Worm (Caenorhabditis elegans) whole organism, L4 larva: ENCODE measurements around the gene hil-7.

Experiments
- hlh-30 ChIP-seq: sonication (generic microtip); optimal IDR thresholded peaks from 2 replicates; lab custom pipeline; 2017; ENCODE audit warnings: antibody characterized with exemption, mild to moderate bottlenecking, missing genetic modification characterization, missing compliant biosample characterization; ENCODE audit not compliant: insufficient read depth
- lin-15B ChIP-seq: fragments of 150-350 bp; sonication (generic microtip); optimal IDR thresholded peaks from 3 replicates; lab custom pipeline; 2014; ENCODE audit warnings: missing biosample characterization, missing genetic modification characterization
- set-16 ChIP-seq: fragments of 200-800 bp; sonication (Bioruptor generic); IDR thresholded peaks from 2 replicates; pipeline ENCODE4 v1.3.6; 2022; ENCODE audit warnings: missing genetic modification reagents, missing genetic modification characterization, missing compliant biosample characterization
- vab-7 ChIP-seq: fragments of 200-800 bp; sonication (Bioruptor generic); IDR thresholded peaks from 2 replicates; pipeline ENCODE4 v1.3.6; 2022; ENCODE audit warnings: missing genetic modification reagents, missing genetic modification characterization, missing compliant biosample characterization

- no peak for TF ChIP-seq vab-7
- no peak for TF ChIP-seq hlh-30 (tag; lab: Kevin White, UChicago)
- no peak for TF ChIP-seq set-16
- TF ChIP-seq lin-15B (tag; lab: Kevin White, UChicago) = no peak
These were observed 7.6 kb downstream of the hil-7 start for ce11 chrIV:6653663-6654201.
